Fruit fly (Drosophila melanogaster) whole organism, embryonic: ENCODE measurements around the gene kek2.

Source experiments
- CG12219 ChIP-seq: fragments of 200-800 bp; sonication (Bioruptor generic); optimal IDR thresholded peaks from 3 replicates; lab custom pipeline; 2018; ENCODE audit warnings: missing biosample characterization, mild to moderate bottlenecking, missing genetic modification characterization
- CG14667 ChIP-seq: fragments of 200-800 bp; sonication (Bioruptor generic); IDR thresholded peaks from 2 replicates; pipeline ENCODE4 v1.3.6; 2022; ENCODE audit warnings: missing biosample characterization, missing genetic modification characterization
- CG18764 ChIP-seq: fragments of 200-800 bp; sonication (Bioruptor generic); optimal IDR thresholded peaks from 3 replicates; lab custom pipeline; 2016; ENCODE audit warnings: missing biosample characterization, missing genetic modification characterization
- CTCF ChIP-seq: fragments of 200-800 bp; sonication (Bioruptor generic); optimal IDR thresholded peaks from 2 replicates; lab custom pipeline; 2017; ENCODE audit warnings: missing biosample characterization, mild to moderate bottlenecking, missing genetic modification characterization, moderate library complexity
- Hmx ChIP-seq: fragments of 200-800 bp; sonication (Bioruptor generic); optimal IDR thresholded peaks from 2 replicates; lab custom pipeline; 2016; ENCODE audit warnings: missing biosample characterization, missing genetic modification characterization
- ase ChIP-seq: fragments of 200-800 bp; sonication (Bioruptor generic); IDR thresholded peaks from 3 replicates; pipeline ENCODE4 v1.3.6; 2022; ENCODE audit warnings: missing biosample characterization, missing genetic modification characterization
- ind ChIP-seq: fragments of 200-800 bp; sonication (Bioruptor generic); optimal IDR thresholded peaks from 3 replicates; lab custom pipeline; 2016; ENCODE audit warnings: missing biosample characterization, missing genetic modification characterization
- kay ChIP-seq: fragments of 200-800 bp; sonication (Bioruptor generic); optimal IDR thresholded peaks from 2 replicates; lab custom pipeline; 2016; ENCODE audit warnings: missing biosample characterization, missing genetic modification characterization
- psq ChIP-seq: fragments of 200-800 bp; sonication (Bioruptor generic); optimal IDR thresholded peaks from 2 replicates; lab custom pipeline; 2017; ENCODE audit warnings: missing biosample characterization, missing genetic modification characterization

dm6 chr2L:11589064-11589463, 7.3 kb downstream of the kek2 start:
- no peak for TF ChIP-seq ase
- TF ChIP-seq Hmx (GFP tag; lab: Kevin White, UChicago): no peak
- TF ChIP-seq kay (GFP tag; lab: Kevin White, UChicago): no peak
- no peak for TF ChIP-seq psq (GFP tag; lab: Kevin White, UChicago)
- no peak for TF ChIP-seq CG12219 (GFP tag; lab: Kevin White, UChicago)
- no peak for TF ChIP-seq CG14667 (GFP tag; lab: Robert Waterston, UW)
- no peak for TF ChIP-seq CG18764 (GFP tag; lab: Kevin White, UChicago)
- no peak for TF ChIP-seq ind
- no peak for TF ChIP-seq CTCF (GFP tag; lab: Kevin White, UChicago)
